Worm (Caenorhabditis elegans): ENCODE data around the gene osta-1.

osta-1 gene

DNA sequence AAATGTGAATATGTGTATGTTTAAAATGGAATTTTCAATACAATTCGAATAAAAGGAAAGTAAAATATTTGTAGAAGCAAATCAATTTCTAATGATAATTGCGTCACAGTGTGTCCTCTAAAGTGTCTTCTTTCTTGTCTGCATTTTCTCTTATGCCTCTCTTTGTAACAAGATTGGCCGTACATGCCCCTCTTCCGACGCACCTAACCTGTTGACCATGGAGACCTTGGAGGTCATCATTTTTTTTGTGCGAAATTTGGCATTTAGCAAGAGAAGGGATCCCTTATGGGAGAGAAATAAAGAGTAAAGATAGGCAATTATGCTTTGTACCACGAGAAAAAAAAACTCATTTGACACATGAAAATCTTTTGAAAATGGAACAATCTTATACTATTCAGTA lies 21.8 kb downstream of the osta-1 start, which contains the start of gene F23F1.4:
TSS of gene F23F1.4 (minus strand) at position 141 of the 400 bp plus-strand sequence.
- no peak for TF ChIP-seq bed-3 (GFP tag; optimal IDR thresholded peaks at IDR 0.05)
- TF ChIP-seq hlh-1 (tag; optimal IDR thresholded peaks at IDR 0.05): no peak
- TF ChIP-seq mab-5 (tag; optimal IDR thresholded peaks at IDR 0.05): no peak
- TF ChIP-seq nhr-2 (tag; optimal IDR thresholded peaks at IDR 0.05): peak; percentile 95
- no peak for TF ChIP-seq unc-62 (GFP tag; optimal IDR thresholded peaks at IDR 0.05)
- TF ChIP-seq sem-2 (GFP tag; optimal IDR thresholded peaks at IDR 0.05): no peak
- TF ChIP-seq flh-1 (GFP tag; optimal IDR thresholded peaks at IDR 0.05): no peak
- TF ChIP-seq zip-8 (tag; optimal IDR thresholded peaks at IDR 0.05): peak; percentile 32

DNA sequence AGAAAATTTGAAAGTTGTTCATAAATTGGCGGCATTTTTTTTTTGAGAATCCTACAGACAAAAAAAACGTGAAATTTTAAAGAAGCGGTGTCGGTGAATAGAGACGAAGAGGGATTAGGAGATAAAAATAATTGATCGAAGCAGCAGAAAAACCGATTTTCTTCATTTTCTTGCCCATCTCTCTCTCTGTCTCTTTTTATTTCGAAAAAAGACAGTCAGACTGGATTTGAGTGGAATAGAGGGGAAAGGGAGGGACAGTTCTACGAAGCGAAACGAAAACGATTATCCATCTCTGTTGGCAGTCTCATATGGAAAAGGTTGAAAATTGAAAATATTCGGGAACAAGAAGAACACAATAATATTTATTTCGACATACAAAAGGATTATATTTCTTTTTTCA lies 23.1 kb downstream of the osta-1 start:
- TF ChIP-seq nhr-2 (tag; optimal IDR thresholded peaks at IDR 0.05): no peak
- no peak for TF ChIP-seq zip-8 (tag; optimal IDR thresholded peaks at IDR 0.05)
- no peak for TF ChIP-seq ham-2 (GFP tag; optimal IDR thresholded peaks at IDR 0.05)
- no peak for TF ChIP-seq snpc-4 (tag; optimal IDR thresholded peaks at IDR 0.05)
- no peak for TF ChIP-seq nhr-76 (tag; optimal IDR thresholded peaks at IDR 0.05)
- no peak for TF ChIP-seq elt-3 (tag; optimal IDR thresholded peaks at IDR 0.05)
- TF ChIP-seq ztf-11 (tag; optimal IDR thresholded peaks at IDR 0.05): no peak
- TF ChIP-seq ces-1 (GFP tag; optimal IDR thresholded peaks at IDR 0.05): no peak
- TF ChIP-seq bed-3 (GFP tag; optimal IDR thresholded peaks at IDR 0.05): no peak
- TF ChIP-seq M03D4.4 (tag; optimal IDR thresholded peaks at IDR 0.05): no peak
- no peak for TF ChIP-seq tbx-8 (GFP tag; optimal IDR thresholded peaks at IDR 0.05)
- no peak for TF ChIP-seq sptf-1 (tag; optimal IDR thresholded peaks at IDR 0.05)
- no peak for TF ChIP-seq sem-2 (GFP tag; optimal IDR thresholded peaks at IDR 0.05)
- TF ChIP-seq unc-120 (tag; optimal IDR thresholded peaks at IDR 0.05; ENCODE audit: poor library complexity, severe bottlenecking): no peak
- no peak for TF ChIP-seq blmp-1 (tag; optimal IDR thresholded peaks at IDR 0.05)
- no peak for TF ChIP-seq lin-32 (GFP tag; optimal IDR thresholded peaks at IDR 0.05)
- no peak for TF ChIP-seq ceh-43 (GFP tag; optimal IDR thresholded peaks at IDR 0.05)
- no peak for TF ChIP-seq drap-1 (GFP tag; optimal IDR thresholded peaks at IDR 0.05)
- TF ChIP-seq flh-1 (GFP tag; optimal IDR thresholded peaks at IDR 0.05): no peak
- no peak for TF ChIP-seq hlh-1 (tag; optimal IDR thresholded peaks at IDR 0.05)

DNA sequence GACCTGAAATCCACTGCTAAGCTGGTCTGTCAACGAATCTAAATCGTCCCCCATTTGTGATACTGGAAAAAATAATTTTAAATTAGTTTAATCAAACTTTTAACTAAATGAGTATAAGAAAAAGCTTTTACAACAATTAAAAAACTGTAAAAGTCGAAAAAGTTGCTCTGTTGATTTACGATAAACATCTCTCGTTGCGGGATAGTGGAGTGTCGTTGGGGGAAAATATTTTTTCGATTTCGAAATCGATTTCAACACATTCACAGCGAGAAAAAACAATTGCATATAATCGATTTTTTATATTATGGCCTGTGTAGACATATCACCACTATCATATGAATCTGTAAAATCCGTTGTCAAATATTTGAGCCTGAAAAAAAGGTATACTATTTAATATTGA lies 25.1 kb downstream of the osta-1 start, which contains the start of the genes F23F1.5 and fbxc-54:
TSS of gene F23F1.5 (minus strand) at position 64 of the 400 bp plus-strand sequence.
TSS of gene fbxc-54 (plus strand) at position 199 of the 400 bp plus-strand sequence.
- TF ChIP-seq mep-1 (tag; optimal IDR thresholded peaks at IDR 0.05) (no peak), flh-1 (GFP tag; optimal IDR thresholded peaks at IDR 0.05) (no peak), ham-2 (GFP tag; optimal IDR thresholded peaks at IDR 0.05) (no peak), snpc-4 (tag; optimal IDR thresholded peaks at IDR 0.05) (no peak), bed-3 (GFP tag; optimal IDR thresholded peaks at IDR 0.05) (no peak), lin-13 (tag; optimal IDR thresholded peaks at IDR 0.05) (no peak), hlh-1 (tag; optimal IDR thresholded peaks at IDR 0.05) (no peak), mab-5 (tag; optimal IDR thresholded peaks at IDR 0.05) (no peak), elt-3 (tag; optimal IDR thresholded peaks at IDR 0.05) (no peak), nhr-76 (tag; optimal IDR thresholded peaks at IDR 0.05) (no peak), nhr-28 (tag; optimal IDR thresholded peaks at IDR 0.05) (no peak), ztf-11 (tag; optimal IDR thresholded peaks at IDR 0.05) (no peak), M03D4.4 (tag; optimal IDR thresholded peaks at IDR 0.05) (no peak), ceh-39 (tag; optimal IDR thresholded peaks at IDR 0.05) (no peak), nhr-2 (tag; optimal IDR thresholded peaks at IDR 0.05) (no peak), lin-32 (GFP tag; optimal IDR thresholded peaks at IDR 0.05) (no peak), mls-2 (tag; optimal IDR thresholded peaks at IDR 0.05) (no peak), sem-2 (GFP tag; optimal IDR thresholded peaks at IDR 0.05) (no peak), cnd-1 (tag; optimal IDR thresholded peaks at IDR 0.05) (no peak), ceh-43 (GFP tag; optimal IDR thresholded peaks at IDR 0.05) (no peak)

- TF ChIP-seq sem-2 (GFP tag; optimal IDR thresholded peaks at IDR 0.05): no peak
- TF ChIP-seq sptf-1 (tag; optimal IDR thresholded peaks at IDR 0.05): no peak
- TF ChIP-seq bed-3 (GFP tag; optimal IDR thresholded peaks at IDR 0.05): no peak
- no peak for TF ChIP-seq cnd-1 (tag; optimal IDR thresholded peaks at IDR 0.05)
Measured at ce11 chrII:33904-34303, 27.4 kb downstream of the osta-1 start, which contains the start of gene F23F1.2. F23F1.2 (plus strand) TSS chrII:34204.

- TF ChIP-seq tbx-8 (GFP tag; optimal IDR thresholded peaks at IDR 0.05) (no peak), nhr-2 (tag; optimal IDR thresholded peaks at IDR 0.05) (no peak), lin-32 (GFP tag; optimal IDR thresholded peaks at IDR 0.05) (no peak), unc-62 (GFP tag; optimal IDR thresholded peaks at IDR 0.05) (no peak), mep-1 (tag; optimal IDR thresholded peaks at IDR 0.05) (no peak), unc-39 (tag; optimal IDR thresholded peaks at IDR 0.05) (no peak), sptf-1 (tag; optimal IDR thresholded peaks at IDR 0.05) (no peak), snpc-4 (tag; optimal IDR thresholded peaks at IDR 0.05) (no peak), pha-4 (tag; optimal IDR thresholded peaks at IDR 0.05) (no peak), ztf-11 (tag; optimal IDR thresholded peaks at IDR 0.05) (no peak), ham-2 (GFP tag; optimal IDR thresholded peaks at IDR 0.05) (no peak), zip-8 (tag; optimal IDR thresholded peaks at IDR 0.05) (no peak), mab-5 (tag; optimal IDR thresholded peaks at IDR 0.05) (no peak), blmp-1 (tag; optimal IDR thresholded peaks at IDR 0.05) (no peak), nhr-28 (tag; optimal IDR thresholded peaks at IDR 0.05) (no peak), hlh-1 (tag; optimal IDR thresholded peaks at IDR 0.05) (no peak), bed-3 (GFP tag; optimal IDR thresholded peaks at IDR 0.05) (no peak), cnd-1 (tag; optimal IDR thresholded peaks at IDR 0.05) (no peak)
Measured at ce11 chrII:37213-37612, 30.8 kb downstream of the osta-1 start, which contains the start of gene F23F1.6. F23F1.6 (minus strand) TSS chrII:37313.

Data from whole organism, mixed stage, embryonic.